Worm (Caenorhabditis elegans) whole organism, midembryonic: ENCODE measurements around the gene txt-13.

ENCODE experiments used
- flt-1 ChIP-seq: fragments of 200-800 bp; sonication (Bioruptor generic); IDR thresholded peaks from 2 replicates; pipeline ENCODE4 v1.3.6; 2022; ENCODE audit warnings: missing genetic modification characterization, missing compliant biosample characterization
- ztf-29 ChIP-seq: fragments of 200-800 bp; sonication (Bioruptor generic); IDR thresholded peaks from 2 replicates; pipeline ENCODE4 v1.3.6; 2022; ENCODE audit warnings: missing genetic modification reagents, missing genetic modification characterization, missing compliant biosample characterization

ce11 chrII:10530907-10531306, 39.5 kb upstream of the txt-13 start:
- TF ChIP-seq flt-1 (GFP tag; lab: Robert Waterston, UW) (no peak), ztf-29 (no peak)
